Fruit fly (Drosophila melanogaster) whole organism, embryonic: ENCODE measurements around the gene CG11668.

ENCODE experiments used
- B-H2 ChIP-seq: fragments of 200-800 bp; sonication (Bioruptor generic); optimal IDR thresholded peaks from 2 replicates; lab custom pipeline; 2018; ENCODE audit warnings: missing biosample characterization, mild to moderate bottlenecking, missing genetic modification characterization
- Bteb2 ChIP-seq: fragments of 200-800 bp; sonication (Bioruptor generic); optimal IDR thresholded peaks from 2 replicates; lab custom pipeline; 2016; ENCODE audit warnings: missing biosample characterization, missing genetic modification characterization
- CG10209 ChIP-seq: fragments of 200-800 bp; sonication (Bioruptor generic); optimal IDR thresholded peaks from 3 replicates; lab custom pipeline; 2017; ENCODE audit warnings: missing biosample characterization, mild to moderate bottlenecking, missing genetic modification characterization, missing genetic modification reagents
- CG10267 ChIP-seq: fragments of 200-800 bp; sonication (Bioruptor generic); optimal IDR thresholded peaks from 2 replicates; lab custom pipeline; 2018; ENCODE audit warnings: missing biosample characterization, mild to moderate bottlenecking, missing genetic modification characterization, moderate library complexity
- CG10543 ChIP-seq: fragments of 200-800 bp; sonication (Bioruptor generic); optimal IDR thresholded peaks from 3 replicates; lab custom pipeline; 2017; ENCODE audit warnings: missing biosample characterization, mild to moderate bottlenecking, missing genetic modification characterization, moderate library complexity
- CG10979 ChIP-seq: fragments of 200-800 bp; sonication (Bioruptor generic); optimal IDR thresholded peaks from 2 replicates; lab custom pipeline; 2018; ENCODE audit warnings: missing biosample characterization, mild to moderate bottlenecking, missing genetic modification characterization, moderate library complexity
- CG14441 ChIP-seq: fragments of 200-800 bp; sonication (Bioruptor generic); IDR thresholded peaks from 2 replicates; pipeline ENCODE4 v1.3.6; 2022; ENCODE audit warnings: missing biosample characterization, missing genetic modification characterization
- CG17912 ChIP-seq: fragments of 200-800 bp; sonication (Bioruptor generic); optimal IDR thresholded peaks from 2 replicates; lab custom pipeline; 2018; ENCODE audit warnings: missing biosample characterization, mild to moderate bottlenecking, missing genetic modification characterization
- CG3065 ChIP-seq: fragments of 200-800 bp; sonication (Bioruptor generic); optimal IDR thresholded peaks from 2 replicates; lab custom pipeline; 2016; ENCODE audit warnings: missing biosample characterization, missing genetic modification characterization
- CG31365 ChIP-seq: fragments of 200-800 bp; sonication (Bioruptor generic); optimal IDR thresholded peaks from 2 replicates; lab custom pipeline; 2018; ENCODE audit warnings: missing biosample characterization, mild to moderate bottlenecking, missing genetic modification characterization
- CG31441 ChIP-seq: fragments of 200-800 bp; sonication (Bioruptor generic); IDR thresholded peaks from 2 replicates; pipeline ENCODE4 v1.3.6; 2022; ENCODE audit warnings: missing biosample characterization, missing genetic modification characterization
- CG3995 ChIP-seq: fragments of 200-800 bp; sonication (Bioruptor generic); optimal IDR thresholded peaks from 3 replicates; lab custom pipeline; 2016; ENCODE audit warnings: missing biosample characterization, missing genetic modification characterization
- CG6272 ChIP-seq: fragments of 200-800 bp; sonication (Bioruptor generic); IDR thresholded peaks from 2 replicates; pipeline ENCODE4 v1.3.6; 2022; ENCODE audit warnings: missing biosample characterization, missing genetic modification characterization
- CoRest ChIP-seq: fragments of 200-800 bp; sonication (Bioruptor generic); optimal IDR thresholded peaks from 3 replicates; lab custom pipeline; 2018; ENCODE audit warnings: missing biosample characterization, mild to moderate bottlenecking, missing genetic modification characterization, moderate library complexity
- Doc3 ChIP-seq: fragments of 200-800 bp; sonication (Bioruptor generic); IDR thresholded peaks from 3 replicates; pipeline ENCODE4 v1.3.6; 2022; ENCODE audit warnings: missing biosample characterization, missing genetic modification characterization; ENCODE audit not compliant: partially characterized antibody
- E2f2 ChIP-seq: fragments of 200-800 bp; sonication (Bioruptor generic); IDR thresholded peaks from 2 replicates; pipeline ENCODE4 v1.3.6; 2022; ENCODE audit warnings: missing biosample characterization, missing genetic modification characterization
- Fer1 ChIP-seq: fragments of 200-800 bp; sonication (Bioruptor generic); optimal IDR thresholded peaks from 2 replicates; lab custom pipeline; 2017; ENCODE audit warnings: missing biosample characterization, mild to moderate bottlenecking, missing genetic modification characterization
- Hmr ChIP-seq: fragments of 200-800 bp; sonication (Bioruptor generic); optimal IDR thresholded peaks from 3 replicates; lab custom pipeline; 2017; ENCODE audit warnings: mild to moderate bottlenecking, missing biosample characterization, missing genetic modification reagents, missing genetic modification characterization
- Lhr ChIP-seq: fragments of 200-800 bp; sonication (Bioruptor generic); optimal IDR thresholded peaks from 3 replicates; lab custom pipeline; 2017; ENCODE audit warnings: mild to moderate bottlenecking, missing biosample characterization, missing genetic modification reagents, missing genetic modification characterization
- Nf-YB ChIP-seq: fragments of 200-800 bp; sonication (Bioruptor generic); optimal IDR thresholded peaks from 3 replicates; lab custom pipeline; 2019; ENCODE audit warnings: missing biosample characterization, mild to moderate bottlenecking, missing genetic modification characterization, moderate library complexity
- Nf-YC ChIP-seq: fragments of 200-800 bp; optimal IDR thresholded peaks from 3 replicates; lab custom pipeline; 2019; ENCODE audit warnings: missing biosample characterization, mild to moderate bottlenecking, missing genetic modification characterization, moderate library complexity
- Poxn ChIP-seq: fragments of 200-800 bp; sonication (Bioruptor generic); IDR thresholded peaks from 2 replicates; pipeline ENCODE4 v1.3.6; 2022; ENCODE audit warnings: missing biosample characterization, missing genetic modification characterization
- Ptx1 ChIP-seq: fragments of 200-800 bp; sonication (Bioruptor generic); IDR thresholded peaks from 2 replicates; pipeline ENCODE4 v1.3.6; 2022; ENCODE audit warnings: missing biosample characterization, missing genetic modification characterization
- Scr ChIP-seq: fragments of 200-800 bp; sonication (Bioruptor generic); IDR thresholded peaks from 2 replicates; pipeline ENCODE4 v1.3.6; 2022; ENCODE audit warnings: missing biosample characterization, missing genetic modification characterization; ENCODE audit not compliant: partially characterized antibody
- Trl ChIP-seq, 3 experiments: fragments of >200 bp in 2 of 3; fragments of 200-800 bp in 1 of 3; sonication (Bioruptor generic) in 1 of 3; optimal IDR thresholded peaks; 2 replicates in 1 of 3; 3 replicates in 2 of 3; lab custom pipeline; 2016 to 2017; ENCODE audit warnings: missing biosample characterization in 1 of 3, missing genetic modification characterization in 1 of 3
- Vsx1 ChIP-seq: fragments of 200-800 bp; sonication (Bioruptor generic); optimal IDR thresholded peaks from 2 replicates; lab custom pipeline; 2017; ENCODE audit warnings: missing biosample characterization, mild to moderate bottlenecking, missing genetic modification characterization, missing genetic modification reagents
- YL-1 ChIP-seq: fragments of 200-800 bp; sonication (Bioruptor generic); optimal IDR thresholded peaks from 3 replicates; lab custom pipeline; 2017; ENCODE audit warnings: missing biosample characterization, mild to moderate bottlenecking, missing genetic modification characterization
- br ChIP-seq: fragments of >200 bp; optimal IDR thresholded peaks from 2 replicates; lab custom pipeline; 2017
- cas ChIP-seq: fragments of 200-800 bp; sonication (Bioruptor generic); IDR thresholded peaks from 2 replicates; pipeline ENCODE4 v1.3.6; 2022; ENCODE audit warnings: missing biosample characterization, missing genetic modification characterization
- chn ChIP-seq: fragments of 200-800 bp; sonication (Bioruptor generic); optimal IDR thresholded peaks from 2 replicates; lab custom pipeline; 2016; ENCODE audit warnings: missing biosample characterization, missing genetic modification characterization
- corto ChIP-seq: fragments of 200-800 bp; sonication (Bioruptor generic); optimal IDR thresholded peaks from 2 replicates; lab custom pipeline; 2016; ENCODE audit warnings: missing biosample characterization, mild to moderate bottlenecking, missing genetic modification characterization, moderate library complexity
- dmrt11E ChIP-seq: fragments of 200-800 bp; sonication (Bioruptor generic); optimal IDR thresholded peaks from 3 replicates; lab custom pipeline; 2018; ENCODE audit warnings: missing biosample characterization, mild to moderate bottlenecking, missing genetic modification characterization, moderate library complexity
- dmrt99B ChIP-seq: fragments of 200-800 bp; sonication (Bioruptor generic); optimal IDR thresholded peaks from 2 replicates; lab custom pipeline; 2018; ENCODE audit warnings: missing biosample characterization, mild to moderate bottlenecking, missing genetic modification characterization, moderate library complexity
- grn ChIP-seq: fragments of 200-800 bp; sonication (Bioruptor generic); optimal IDR thresholded peaks from 3 replicates; lab custom pipeline; 2017; ENCODE audit warnings: missing biosample characterization, missing genetic modification characterization
- hth ChIP-seq: fragments of >200 bp; optimal IDR thresholded peaks from 2 replicates; lab custom pipeline; 2017; ENCODE audit warnings: inconsistent platforms
- inv ChIP-seq: fragments of 200-800 bp; sonication (Bioruptor generic); IDR thresholded peaks from 2 replicates; pipeline ENCODE4 v1.3.6; 2022; ENCODE audit warnings: missing biosample characterization, missing genetic modification characterization; ENCODE audit not compliant: partially characterized antibody
- jing ChIP-seq: fragments of 200-800 bp; sonication (Bioruptor generic); optimal IDR thresholded peaks from 2 replicates; lab custom pipeline; 2018; ENCODE audit warnings: missing biosample characterization, mild to moderate bottlenecking, missing genetic modification characterization
- nmo ChIP-seq: fragments of 200-800 bp; sonication (Bioruptor generic); optimal IDR thresholded peaks from 2 replicates; lab custom pipeline; 2018; ENCODE audit warnings: missing biosample characterization, mild to moderate bottlenecking, missing genetic modification characterization, moderate library complexity
- onecut ChIP-seq: fragments of 200-800 bp; sonication (Bioruptor generic); IDR thresholded peaks from 2 replicates; pipeline ENCODE4 v1.3.6; 2022; ENCODE audit warnings: missing biosample characterization, missing genetic modification characterization
- peb ChIP-seq: fragments of 200-800 bp; sonication (Bioruptor generic); IDR thresholded peaks from 2 replicates; pipeline ENCODE4 v1.3.6; 2022; ENCODE audit warnings: missing biosample characterization, missing genetic modification characterization
- prd ChIP-seq, 3 experiments: fragments of >200 bp in 2 of 3; fragments of 200-800 bp in 1 of 3; sonication (Bioruptor generic) in 1 of 3; optimal IDR thresholded peaks in 2 of 3; IDR thresholded peaks in 1 of 3; 2 replicates in 2 of 3; 3 replicates in 1 of 3; pipeline versions ENCODE4 v1.3.6 to Lab custom; 2017 to 2022; ENCODE audit warnings: missing biosample characterization in 1 of 3, missing genetic modification characterization in 1 of 3
- pum ChIP-seq: fragments of 200-800 bp; sonication (Bioruptor generic); optimal IDR thresholded peaks from 2 replicates; lab custom pipeline; 2016; ENCODE audit warnings: missing biosample characterization, missing genetic modification characterization
- sim ChIP-seq: fragments of 200-800 bp; sonication (Bioruptor generic); IDR thresholded peaks from 2 replicates; pipeline ENCODE4 v1.3.6; 2022; ENCODE audit warnings: missing biosample characterization, missing genetic modification characterization
- sima ChIP-seq: fragments of 200-800 bp; sonication (Bioruptor generic); optimal IDR thresholded peaks from 2 replicates; lab custom pipeline; 2016; ENCODE audit warnings: missing biosample characterization, missing genetic modification characterization
- slbo ChIP-seq: fragments of 200-800 bp; sonication (Bioruptor generic); IDR thresholded peaks from 2 replicates; pipeline ENCODE4 v1.3.6; 2022; ENCODE audit warnings: missing biosample characterization, missing genetic modification characterization
- slp2 ChIP-seq: fragments of 200-800 bp; sonication (Bioruptor generic); optimal IDR thresholded peaks from 2 replicates; lab custom pipeline; 2016; ENCODE audit warnings: missing biosample characterization, missing genetic modification characterization
- stc ChIP-seq: fragments of 200-800 bp; sonication (Bioruptor generic); IDR thresholded peaks from 2 replicates; pipeline ENCODE4 v1.3.6; 2022; ENCODE audit warnings: missing biosample characterization, missing genetic modification characterization
- toy ChIP-seq: fragments of 200-800 bp; sonication (Bioruptor generic); IDR thresholded peaks from 2 replicates; pipeline ENCODE4 v1.3.6; 2022; ENCODE audit warnings: missing biosample characterization, missing genetic modification characterization
- trh ChIP-seq: fragments of 200-800 bp; sonication (Bioruptor generic); optimal IDR thresholded peaks from 2 replicates; lab custom pipeline; 2016; ENCODE audit warnings: missing biosample characterization, missing genetic modification characterization

The CG11668 gene

DNA sequence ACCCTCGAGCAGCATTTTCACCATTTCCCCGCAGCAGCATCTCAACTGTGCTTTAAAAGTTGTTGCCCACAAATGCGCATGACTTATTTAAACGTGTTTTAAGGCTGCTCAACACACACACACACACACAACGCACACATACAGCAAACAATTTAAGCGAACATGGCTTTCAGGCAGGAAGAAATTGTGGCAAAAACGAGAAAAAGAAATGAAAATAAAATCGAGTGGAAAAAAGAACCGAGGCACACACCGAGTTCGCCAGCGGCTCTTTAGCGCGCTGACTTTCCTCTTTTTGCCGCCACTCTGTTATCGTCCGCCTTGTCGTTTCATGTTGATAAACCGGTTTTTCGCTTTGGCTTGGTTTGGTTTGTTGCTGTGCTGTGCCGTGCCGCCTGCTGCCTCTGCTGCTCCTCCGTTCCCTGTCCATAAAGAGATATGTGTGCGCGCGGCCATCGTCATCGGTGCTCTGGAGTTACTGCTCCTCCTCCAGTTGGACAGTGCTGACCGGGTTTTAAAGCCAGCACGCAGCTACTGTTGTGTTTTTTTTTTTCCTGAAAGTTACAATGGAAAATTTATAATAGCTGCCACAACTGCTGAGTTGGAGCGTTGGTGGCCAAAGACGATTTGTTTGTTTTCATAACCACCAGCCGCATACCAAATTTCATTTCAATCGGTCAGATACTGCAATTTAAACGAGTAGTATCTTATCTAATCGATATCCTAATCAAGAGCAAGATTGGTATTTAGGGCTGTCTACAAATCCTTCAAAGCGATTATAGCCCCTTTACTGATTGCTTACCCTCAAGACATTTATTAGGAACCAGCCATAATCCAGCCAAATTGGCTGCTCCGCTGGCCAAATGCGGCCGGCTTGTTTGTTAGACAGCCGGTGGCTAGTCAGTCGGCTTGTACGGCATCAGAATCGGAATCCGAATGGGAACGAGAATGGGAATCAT is 22.1 kb upstream of the CG11668 start (continued):
- no peak for TF ChIP-seq cas (GFP tag; lab: Robert Waterston, UW)
- no peak for TF ChIP-seq Ptx1 (GFP tag; lab: Robert Waterston, UW)
- peak; percentile 37 for TF ChIP-seq CG10543 (GFP tag; lab: Kevin White, UChicago)
- peak; percentile 40 for TF ChIP-seq Hmr (GFP tag; lab: Kevin White, UChicago)
- no peak for TF ChIP-seq Scr
- TF ChIP-seq prd (optimal IDR thresholded peaks at IDR 0.05; lab: Kevin White, UChicago): no peak
- no peak for TF ChIP-seq prd (GFP tag; IDR thresholded peaks at IDR 0.05; lab: Robert Waterston, UW)
- no peak for TF ChIP-seq Trl (optimal IDR thresholded peaks at IDR 0.05; lab: Kevin White, UChicago)
- TF ChIP-seq Trl (GFP tag; optimal IDR thresholded peaks at IDR 0.05; lab: Kevin White, UChicago): peak; percentile 12
- no peak for TF ChIP-seq stc (GFP tag; lab: Robert Waterston, UW)
- no peak for TF ChIP-seq peb
- no peak for TF ChIP-seq jing (GFP tag; lab: Kevin White, UChicago)
- TF ChIP-seq dmrt99B (tag; lab: Kevin White, UChicago): no peak
- TF ChIP-seq B-H2 (GFP tag; lab: Kevin White, UChicago): peak; percentile 6
- TF ChIP-seq br (lab: Kevin White, UChicago): no peak
- TF ChIP-seq CG10979 (tag; lab: Kevin White, UChicago): no peak
- TF ChIP-seq Lhr (GFP tag; lab: Kevin White, UChicago): no peak
- TF ChIP-seq Fer1 (GFP tag; lab: Kevin White, UChicago): no peak
- no peak for TF ChIP-seq Nf-YC (tag; lab: Kevin White, UChicago)
- no peak for TF ChIP-seq Nf-YB (GFP tag; lab: Kevin White, UChicago)
- no peak for TF ChIP-seq CG3995
- TF ChIP-seq CG10209 (GFP tag; lab: Kevin White, UChicago): no peak
- no peak for TF ChIP-seq pum (GFP tag; lab: Kevin White, UChicago)
- TF ChIP-seq CG14441: no peak
- no peak for TF ChIP-seq chn (GFP tag; lab: Kevin White, UChicago)
- no peak for TF ChIP-seq CG31365 (tag; lab: Kevin White, UChicago)
- peak; percentile 12 for TF ChIP-seq nmo (GFP tag; lab: Kevin White, UChicago)
- peak; percentile 18 for TF ChIP-seq CoRest (tag; lab: Kevin White, UChicago)
- TF ChIP-seq CG3065 (GFP tag; lab: Kevin White, UChicago): no peak
- TF ChIP-seq sima: no peak
- no peak for TF ChIP-seq inv (GFP tag; lab: Robert Waterston, UW)
- TF ChIP-seq sim (GFP tag; lab: Robert Waterston, UW): no peak
- no peak for TF ChIP-seq YL-1 (GFP tag; lab: Kevin White, UChicago)
- TF ChIP-seq onecut: 0 out of 2 replicates have a peak, but pooled peaks have one; percentile 4
- no peak for TF ChIP-seq Doc3 (GFP tag; lab: Robert Waterston, UW)
- no peak for TF ChIP-seq slbo (GFP tag; lab: Robert Waterston, UW)
- no peak for TF ChIP-seq CG17912 (GFP tag; lab: Kevin White, UChicago)
- TF ChIP-seq Bteb2 (GFP tag; lab: Kevin White, UChicago): no peak
- TF ChIP-seq hth (lab: Kevin White, UChicago): no peak
- no peak for TF ChIP-seq trh (GFP tag; lab: Kevin White, UChicago)
- TF ChIP-seq CG6272 (GFP tag; lab: Robert Waterston, UW): no peak
- TF ChIP-seq CG31441 (GFP tag; lab: Robert Waterston, UW): no peak
- TF ChIP-seq slp2 (GFP tag; lab: Kevin White, UChicago): no peak
- peak; percentile 88 for TF ChIP-seq grn (GFP tag; lab: Kevin White, UChicago)
- no peak for TF ChIP-seq Vsx1
- peak; percentile 42 for TF ChIP-seq corto (GFP tag; lab: Kevin White, UChicago)
- TF ChIP-seq E2f2 (GFP tag; lab: Robert Waterston, UW): peak; percentile 16; the same call in 1 of the 2 replicates
- no peak for TF ChIP-seq toy (GFP tag; lab: Robert Waterston, UW)
- TF ChIP-seq dmrt11E (tag; lab: Kevin White, UChicago): peak; percentile 13
- TF ChIP-seq Poxn (GFP tag; lab: Robert Waterston, UW): no peak
- TF ChIP-seq CG10267 (tag; lab: Kevin White, UChicago): no peak
